Fruit fly (Drosophila melanogaster): ENCODE data around the gene CG42238.

The CG42238 gene

dm6 chr2L:21051873-21052736 lies at the start of gene CG42238 (continued):
- TF ChIP-seq CG10321 (GFP tag; IDR thresholded peaks at IDR 0.05) (peak; percentile 92), Lpt (GFP tag; optimal IDR thresholded peaks at IDR 0.05) (no peak), odd (GFP tag; optimal IDR thresholded peaks at IDR 0.05) (no peak), CG3726 (GFP tag; IDR thresholded peaks at IDR 0.05) (no peak), CG32532 (GFP tag; IDR thresholded peaks at IDR 0.05) (peak; percentile 40; the same call in 1 of the 2 replicates), CG9797 (GFP tag; optimal IDR thresholded peaks at IDR 0.05) (peak; percentile 95), Blimp-1 (GFP tag; optimal IDR thresholded peaks at IDR 0.05) (no peak), CG7987 (GFP tag; optimal IDR thresholded peaks at IDR 0.05) (peak; percentile 28), Neu2 (GFP tag; optimal IDR thresholded peaks at IDR 0.05; ENCODE audit: borderline replicate concordance) (no peak), CG2116 (GFP tag; optimal IDR thresholded peaks at IDR 0.05) (peak; percentile 38), ato (GFP tag; IDR thresholded peaks at IDR 0.05; ENCODE audit: partially characterized antibody) (0 out of 2 replicates have a peak, but pooled peaks have one; percentile 39), Ssrp (tag; optimal IDR thresholded peaks at IDR 0.05) (peak; percentile 17), so (GFP tag; IDR thresholded peaks at IDR 0.05) (no peak), gsb-n (tag; optimal IDR thresholded peaks at IDR 0.05) (peak; percentile 15), dpn (GFP tag; optimal IDR thresholded peaks at IDR 0.05) (no peak), cad (GFP tag; optimal IDR thresholded peaks at IDR 0.05) (peak; percentile 9), mirr (GFP tag; optimal IDR thresholded peaks at IDR 0.05) (peak; percentile 5), fd96Cb (tag; optimal IDR thresholded peaks at IDR 0.05) (no peak), CG12104 (GFP tag; optimal IDR thresholded peaks at IDR 0.05) (no peak), CG10543 (GFP tag; optimal IDR thresholded peaks at IDR 0.05) (peak; percentile 42), stwl (tag; optimal IDR thresholded peaks at IDR 0.05) (peak; percentile 80), wek (GFP tag; optimal IDR thresholded peaks at IDR 0.05) (no peak), CG1603 (tag; optimal IDR thresholded peaks at IDR 0.05) (peak; percentile 64), eve (GFP tag; optimal IDR thresholded peaks at IDR 0.05) (no peak), ERR (GFP tag; optimal IDR thresholded peaks at IDR 0.05) (peak; percentile 23), CG13624 (GFP tag; optimal IDR thresholded peaks at IDR 0.05) (peak; percentile 9), ap (GFP tag; IDR thresholded peaks at IDR 0.05) (no peak), CG33213 (GFP tag; optimal IDR thresholded peaks at IDR 0.05) (peak; percentile 86), CHES-1-like (GFP tag; optimal IDR thresholded peaks at IDR 0.05) (peak; percentile 29), zen2 (GFP tag; IDR thresholded peaks at IDR 0.05; ENCODE audit: partially characterized antibody) (0 out of 3 replicates have a peak, but pooled peaks have one; percentile 16), CG2120 (GFP tag; optimal IDR thresholded peaks at IDR 0.05) (no peak), gce (GFP tag; IDR thresholded peaks at IDR 0.05) (no peak), BEAF-32 (GFP tag; optimal IDR thresholded peaks at IDR 0.05) (peak; percentile 36), CG5953 (GFP tag; IDR thresholded peaks at IDR 0.05) (peak; percentile 31; the same call in 1 of the 2 replicates), CG12769 (tag; optimal IDR thresholded peaks at IDR 0.05) (peak; percentile 40), CG2199 (GFP tag; IDR thresholded peaks at IDR 0.05) (peak; percentile 76; the same call in 2 of the 3 replicates), CG15514 (GFP tag; optimal IDR thresholded peaks at IDR 0.05) (peak; percentile 74), pros (GFP tag; optimal IDR thresholded peaks at IDR 0.05) (no peak), jumu (GFP tag; optimal IDR thresholded peaks at IDR 0.05) (no peak), MBD-R2 (GFP tag; IDR thresholded peaks at IDR 0.05) (0 out of 2 replicates have a peak, but pooled peaks have one; percentile 15), slbo (GFP tag; IDR thresholded peaks at IDR 0.05) (0 out of 2 replicates have a peak, but pooled peaks have one; percentile 13), Dp (GFP tag; optimal IDR thresholded peaks at IDR 0.05) (peak; percentile 66), CG34422 (GFP tag; IDR thresholded peaks at IDR 0.05) (peak; percentile 60; the same call in 1 of the 3 replicates), ind (GFP tag; optimal IDR thresholded peaks at IDR 0.05) (no peak), al (GFP tag; IDR thresholded peaks at IDR 0.05) (no peak), Aef1 (GFP tag; IDR thresholded peaks at IDR 0.05) (no peak; the same call in 2 of the 3 replicates), Rfx (GFP tag; IDR thresholded peaks at IDR 0.05) (peak; percentile 20; the same call in 1 of the 2 replicates), E2f2 (GFP tag; IDR thresholded peaks at IDR 0.05) (peak; percentile 73)
